Worm (Caenorhabditis elegans): ENCODE measurements around the gene chtb-1.

chtb-1 gene

DNA sequence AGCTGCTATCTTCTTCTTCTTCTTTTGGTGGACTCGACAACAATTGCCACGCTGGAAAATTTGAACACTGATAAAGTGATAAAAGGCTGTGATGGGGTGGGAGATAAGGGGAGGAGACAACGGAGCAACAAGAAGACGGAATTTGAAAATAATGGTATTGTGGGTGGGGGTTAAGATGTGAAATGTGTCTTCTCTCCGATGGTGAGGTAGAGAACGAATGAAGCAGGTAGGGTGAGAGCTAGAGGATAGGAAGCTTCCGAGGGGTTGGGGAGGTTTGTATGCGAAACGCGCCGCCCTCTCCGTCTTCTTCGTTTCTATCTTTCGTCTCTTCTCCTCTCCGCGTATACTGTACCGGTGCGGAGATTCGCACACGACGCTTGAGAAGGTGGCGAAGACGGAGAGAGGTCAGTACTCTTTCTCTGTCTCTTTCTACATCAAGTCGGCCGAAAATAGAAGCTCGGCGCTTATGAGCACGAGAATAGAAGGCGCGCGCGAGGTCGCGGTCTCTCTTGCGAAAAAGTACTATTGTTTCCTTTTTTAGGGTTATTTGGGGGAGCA lies at the start of gene chtb-1:
Gene chtb-1 (minus strand): TSS at position 51 of the 558 bp plus-strand sequence.
- TF ChIP-seq dve-1 (tag; optimal IDR thresholded peaks at IDR 0.05; ENCODE audit: insufficient read depth): no peak
- no peak for TF ChIP-seq ceh-62 (tag; optimal IDR thresholded peaks at IDR 0.05)
- TF ChIP-seq set-16 (GFP tag; IDR thresholded peaks at IDR 0.05): peak; percentile 52
- TF ChIP-seq lin-38 (GFP tag; IDR thresholded peaks at IDR 0.05): no peak
- no peak for TF ChIP-seq nhr-48 (tag; optimal IDR thresholded peaks at IDR 0.05)
- TF ChIP-seq mes-2 (tag; optimal IDR thresholded peaks at IDR 0.05; ENCODE audit: poor library complexity, severe bottlenecking): no peak

DNA sequence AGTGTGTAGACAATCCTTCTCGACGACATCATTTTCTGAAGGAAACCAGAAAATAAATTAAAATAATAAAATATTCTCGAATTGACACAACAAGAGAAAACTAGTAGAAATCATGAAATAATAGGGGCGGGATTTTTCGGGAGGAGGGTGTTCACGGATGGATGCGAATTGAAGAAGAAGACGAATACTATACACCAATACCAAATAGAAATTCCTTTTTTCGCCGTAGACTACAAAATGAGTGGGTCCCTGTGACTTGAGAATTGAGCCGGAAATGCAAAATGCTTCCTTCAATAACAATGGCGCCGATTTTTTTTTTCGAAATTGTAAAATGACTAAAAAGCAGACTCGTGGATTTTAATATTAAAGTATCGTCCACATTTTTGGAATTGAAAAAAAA lies 45.8 kb upstream of the chtb-1 start, which contains the start of gene nlp-48:
Gene nlp-48 (minus strand): TSS at position 101 of the 400 bp plus-strand sequence.
- no peak for TF ChIP-seq nhr-11 (tag; optimal IDR thresholded peaks at IDR 0.05)
- TF ChIP-seq snpc-4 (tag; optimal IDR thresholded peaks at IDR 0.05): no peak
- TF ChIP-seq nhr-237 (tag; optimal IDR thresholded peaks at IDR 0.05): no peak
- no peak for TF ChIP-seq Y5F2A.4 (GFP tag; optimal IDR thresholded peaks at IDR 0.05)

DNA sequence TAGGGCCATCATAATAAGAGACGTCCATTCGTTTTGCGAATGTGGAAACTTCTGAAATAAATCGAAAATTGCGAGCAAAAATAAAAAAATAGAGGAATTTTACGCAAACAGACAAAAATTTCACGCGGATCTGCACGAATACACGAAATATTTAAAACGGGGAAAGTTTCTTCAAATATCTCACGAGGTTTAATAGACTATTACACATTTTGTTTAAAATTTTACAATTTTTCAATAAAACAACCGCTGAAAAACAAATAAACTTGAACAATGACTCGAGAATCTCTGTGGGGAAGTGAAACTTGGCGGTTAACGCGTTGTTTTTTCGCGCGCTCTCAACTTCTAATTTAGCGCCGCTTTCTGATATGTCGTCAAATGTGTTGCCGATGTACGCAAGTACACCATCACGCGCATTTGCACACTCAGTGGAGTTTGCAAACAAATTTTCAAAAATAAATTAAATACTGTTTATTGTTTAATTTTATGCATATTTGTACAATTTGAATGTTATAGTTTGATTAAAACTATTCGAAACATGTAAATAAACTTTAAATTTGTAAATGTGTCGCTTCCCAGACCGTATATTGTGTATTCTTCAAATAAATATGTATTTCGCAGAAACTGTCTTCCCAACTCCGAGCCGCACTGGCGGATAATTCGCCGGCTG lies 38.0 kb upstream of the chtb-1 start, which contains the start of the genes gpr-2 and rgr-1:
Gene gpr-2 (minus strand): TSS at position 51 of the 667 bp plus-strand sequence.
Gene rgr-1 (plus strand): TSS at position 617 of the 667 bp plus-strand sequence.
- TF ChIP-seq rbr-2 (tag; optimal IDR thresholded peaks at IDR 0.05): peak; percentile 2
- TF ChIP-seq dpl-1 (GFP tag; optimal IDR thresholded peaks at IDR 0.05): peak; percentile 77
- peak in 1 of 2 experiments; percentile 85 for TF ChIP-seq unc-62 (GFP tag; optimal IDR thresholded peaks at IDR 0.05 in 1 of 2)
- TF ChIP-seq unc-62 (tag; optimal IDR thresholded peaks at IDR 0.05): no peak
- no peak for TF ChIP-seq ceh-44 (GFP tag; IDR thresholded peaks at IDR 0.05)
- peak; percentile 43 for TF ChIP-seq hlh-30 (tag; optimal IDR thresholded peaks at IDR 0.05; ENCODE audit: insufficient read depth)
- no peak for TF ChIP-seq snpc-4 (tag; optimal IDR thresholded peaks at IDR 0.05)
- TF ChIP-seq lim-7 (GFP tag; IDR thresholded peaks at IDR 0.05): no peak
- TF ChIP-seq lin-38 (GFP tag; IDR thresholded peaks at IDR 0.05): peak; percentile 81
- no peak for TF ChIP-seq tag-97 (GFP tag; IDR thresholded peaks at IDR 0.05)
- TF ChIP-seq unc-130 (GFP tag; optimal IDR thresholded peaks at IDR 0.05): peak; percentile 56
- TF ChIP-seq egl-27 (tag; optimal IDR thresholded peaks at IDR 0.05): no peak
- TF ChIP-seq Y48G9A.11 (GFP tag; IDR thresholded peaks at IDR 0.05): 0 out of 2 replicates have a peak, but pooled peaks have one; percentile 27

DNA sequence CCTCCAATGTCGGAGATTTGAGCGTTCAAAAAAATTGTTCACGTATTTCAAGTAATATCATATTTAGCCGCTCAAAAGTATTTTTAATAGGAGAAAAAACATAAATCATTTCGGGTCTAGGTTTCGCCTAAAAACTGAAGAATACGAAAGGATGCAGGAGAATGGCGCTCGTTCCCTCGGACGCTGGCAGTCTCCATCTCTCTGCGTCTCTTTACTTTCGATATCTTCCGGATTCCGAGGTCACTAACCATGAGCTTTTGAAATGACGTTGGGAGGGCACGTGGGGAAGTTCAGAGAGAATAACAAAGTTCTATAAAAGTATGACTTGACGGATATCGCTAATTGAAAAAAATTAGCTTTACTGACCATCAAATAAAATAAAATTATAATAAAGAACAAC lies 35.7 kb upstream of the chtb-1 start:
- TF ChIP-seq mes-2 (tag; optimal IDR thresholded peaks at IDR 0.05; ENCODE audit: poor library complexity, severe bottlenecking) (no peak), nhr-25 (tag; optimal IDR thresholded peaks at IDR 0.05; ENCODE audit: borderline replicate concordance, insufficient read depth) (no peak), unc-62 (GFP tag; optimal IDR thresholded peaks at IDR 0.05 in 1 of 2) (no peak), unc-62 (tag; optimal IDR thresholded peaks at IDR 0.05) (no peak), dmd-6 (GFP tag; IDR thresholded peaks at IDR 0.05) (no peak), nhr-41 (GFP tag; IDR thresholded peaks at IDR 0.05) (no peak), aly-2 (tag; optimal IDR thresholded peaks at IDR 0.05) (no peak), Y5F2A.4 (GFP tag; optimal IDR thresholded peaks at IDR 0.05) (no peak), egl-43 (GFP tag; IDR thresholded peaks at IDR 0.05) (no peak), rbr-2 (tag; optimal IDR thresholded peaks at IDR 0.05) (no peak), mxl-2 (GFP tag; conservative IDR thresholded peaks at IDR 0.05) (no peak), mxl-3 (GFP tag; optimal IDR thresholded peaks at IDR 0.05) (peak; percentile 4), attf-4 (tag; optimal IDR thresholded peaks at IDR 0.05) (no peak), arid-1 (GFP tag; conservative IDR thresholded peaks at IDR 0.05) (peak; percentile 30; the same call in 1 of the 2 replicates), F26F4.8 (GFP tag; conservative IDR thresholded peaks at IDR 0.05) (no peak), hlh-30 (tag; optimal IDR thresholded peaks at IDR 0.05; ENCODE audit: insufficient read depth) (peak; percentile 90), dmd-8 (GFP tag; IDR thresholded peaks at IDR 0.05) (no peak), lim-7 (GFP tag; IDR thresholded peaks at IDR 0.05) (0 out of 2 replicates have a peak, but pooled peaks have one; percentile 43), snpc-1.2 (GFP tag; IDR thresholded peaks at IDR 0.05) (no peak), ctbp-1 (GFP tag; IDR thresholded peaks at IDR 0.05) (no peak), nhr-6 (tag; optimal IDR thresholded peaks at IDR 0.05) (no peak), lin-38 (GFP tag; IDR thresholded peaks at IDR 0.05) (peak; percentile 55), ceh-44 (GFP tag; IDR thresholded peaks at IDR 0.05) (no peak), ama-1 (optimal IDR thresholded peaks at IDR 0.05) (peak; percentile 5), snpc-4 (tag; optimal IDR thresholded peaks at IDR 0.05) (no peak), spr-1 (tag; optimal IDR thresholded peaks at IDR 0.05) (no peak), sdz-12 (GFP tag; optimal IDR thresholded peaks at IDR 0.05) (no peak), lin-13 (GFP tag; optimal IDR thresholded peaks at IDR 0.05) (peak; percentile 18), mdl-1 (tag; optimal IDR thresholded peaks at IDR 0.05) (peak; percentile 24 to 76), tra-1 (GFP tag; IDR thresholded peaks at IDR 0.05) (no peak), nhr-77 (tag; optimal IDR thresholded peaks at IDR 0.05) (no peak)

Data from whole organism, L4 larva.